Worm (Caenorhabditis elegans): Measurements from ENCODE around the gene nstp-5.

DNA sequence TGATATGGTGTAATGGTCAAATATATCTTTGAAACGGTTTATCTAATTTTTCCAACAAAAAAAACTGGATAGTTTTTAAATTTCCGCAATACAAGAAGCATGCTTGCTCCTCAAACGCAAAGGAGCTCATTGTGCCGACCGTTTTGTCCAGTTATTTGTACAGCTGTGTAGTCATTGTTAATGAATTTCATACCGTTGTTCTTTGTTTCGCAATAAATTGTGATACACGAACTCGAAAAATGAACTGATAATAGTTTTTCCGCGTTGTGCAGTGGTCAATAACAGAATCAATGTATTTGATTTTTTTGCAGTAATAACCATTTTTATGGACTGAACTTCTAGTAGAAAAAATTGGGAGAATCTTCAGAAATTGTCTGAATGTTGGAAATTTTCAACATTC is 43.5 kb downstream of the nstp-5 start:
- TF ChIP-seq elt-3 (tag; optimal IDR thresholded peaks at IDR 0.05) (no peak), ama-1 (optimal IDR thresholded peaks at IDR 0.05) (no peak), crh-2 (tag; optimal IDR thresholded peaks at IDR 0.05) (no peak), alr-1 (tag; optimal IDR thresholded peaks at IDR 0.05) (no peak), lsy-2 (tag; optimal IDR thresholded peaks at IDR 0.05) (no peak), snpc-4 (tag; optimal IDR thresholded peaks at IDR 0.05) (no peak), nhr-6 (tag; optimal IDR thresholded peaks at IDR 0.05) (no peak), lin-13 (GFP tag; optimal IDR thresholded peaks at IDR 0.05) (no peak), unc-62 (GFP tag; optimal IDR thresholded peaks at IDR 0.05) (no peak), skn-1 (tag; optimal IDR thresholded peaks at IDR 0.05) (no peak), C34F6.9 (tag; optimal IDR thresholded peaks at IDR 0.05) (no peak)
